Worm (Caenorhabditis elegans) whole organism, L4/young adult: ENCODE measurements around the gene W04H10.6.
"Not testable (repeated sequence)": the region's sequence is repeated elsewhere in the genome, so short reads cannot be mapped to it uniquely, and the experiment has no call there.

Source experiments
- W03F9.2 ChIP-seq: fragments of 150-350 bp; optimal IDR thresholded peaks from 2 replicates; lab custom pipeline; 2014; ENCODE audit warnings: missing biosample characterization, missing genetic modification characterization
- dao-5 ChIP-seq: sonication (generic microtip); optimal IDR thresholded peaks from 2 replicates; lab custom pipeline; 2016; ENCODE audit warnings: missing genotype, missing genetic modification characterization, moderate library complexity, missing compliant biosample characterization
- him-1 ChIP-seq: sonication (generic microtip); optimal IDR thresholded peaks from 2 replicates; lab custom pipeline; 2016; ENCODE audit warnings: missing genotype, missing genetic modification reagents, missing genetic modification characterization, missing compliant biosample characterization

Gene W04H10.6

DNA sequence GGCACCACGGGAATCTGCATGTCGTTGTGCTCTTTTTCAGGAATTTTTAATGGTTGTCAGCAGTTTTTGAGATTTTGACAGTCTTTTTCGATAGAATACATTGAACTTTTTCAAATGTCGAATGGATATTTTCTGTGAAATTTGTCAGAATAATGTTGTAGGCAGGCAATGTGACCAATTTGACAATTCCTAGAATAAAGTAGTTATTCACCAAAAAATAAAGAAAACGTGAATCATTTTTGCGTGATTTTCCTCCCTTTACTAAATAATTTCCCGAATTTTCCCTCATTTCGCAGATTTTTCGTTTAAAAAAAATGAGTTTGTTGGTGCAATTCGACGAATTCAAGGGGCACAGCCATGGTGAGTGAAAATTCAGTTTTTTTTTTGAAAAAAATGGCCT, 516 bp upstream of the W04H10.6 start, which contains the start of gene W04H10.1:
Gene W04H10.1, plus strand, starts transcription at position 301 of the 400 bp plus-strand sequence.
- TF ChIP-seq W03F9.2 (tag; lab: Kevin White, UChicago) (no peak), him-1 (tag; lab: Kevin White, UChicago) (no peak), dao-5 (tag; lab: Kevin White, UChicago) (no peak)

DNA sequence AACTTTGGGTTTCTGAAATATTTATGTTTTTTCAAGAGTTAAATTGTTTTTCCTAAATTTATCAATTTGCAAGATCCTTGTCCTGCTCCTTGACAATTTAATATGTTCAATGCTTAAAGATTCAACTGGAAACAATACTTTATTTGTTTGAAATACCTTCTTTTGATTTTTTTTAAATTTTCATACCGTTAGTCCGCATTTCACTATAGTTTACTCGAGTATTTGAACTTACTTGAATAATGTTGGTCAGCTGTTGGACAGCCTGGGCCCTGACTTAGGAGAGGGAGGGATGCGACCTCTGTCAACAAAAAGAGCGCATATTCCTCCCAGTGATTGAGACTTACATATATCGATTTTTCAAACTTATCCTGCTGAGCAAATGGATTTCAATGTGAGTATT, 2.2 kb downstream of the W04H10.6 start, which contains the start of gene W04H10.5:
Gene W04H10.5, plus strand, starts transcription at position 301 of the 400 bp plus-strand sequence.
- TF ChIP-seq him-1 (tag; lab: Kevin White, UChicago) (no peak), W03F9.2 (tag; lab: Kevin White, UChicago) (no peak), dao-5 (tag; lab: Kevin White, UChicago) (no peak)

DNA sequence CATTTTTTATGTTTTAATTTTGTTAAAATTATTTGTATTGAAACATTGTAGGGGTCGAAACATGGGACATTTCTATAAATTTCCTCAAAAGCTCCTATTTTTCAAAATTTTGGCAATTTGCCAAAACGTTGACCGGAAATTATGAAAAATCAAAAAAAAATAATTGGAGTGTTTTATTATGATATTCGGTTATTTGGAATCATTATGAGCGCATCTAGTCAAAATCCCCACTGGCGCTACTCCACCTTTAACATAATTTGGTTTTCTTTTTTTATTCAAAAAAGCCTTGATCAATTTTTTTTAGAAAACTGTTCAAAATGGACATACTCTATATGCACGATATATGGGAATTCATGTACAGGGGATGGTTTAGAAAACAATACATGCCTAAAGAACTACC, 3.0 kb downstream of the W04H10.6 start, which contains the start of gene W04H10.2:
Gene W04H10.2, plus strand, starts transcription at position 301 of the 400 bp plus-strand sequence.
- no peak for TF ChIP-seq him-1 (tag; lab: Kevin White, UChicago)
- TF ChIP-seq W03F9.2 (tag; lab: Kevin White, UChicago) = no peak
- no peak for TF ChIP-seq dao-5 (tag; lab: Kevin White, UChicago)

DNA sequence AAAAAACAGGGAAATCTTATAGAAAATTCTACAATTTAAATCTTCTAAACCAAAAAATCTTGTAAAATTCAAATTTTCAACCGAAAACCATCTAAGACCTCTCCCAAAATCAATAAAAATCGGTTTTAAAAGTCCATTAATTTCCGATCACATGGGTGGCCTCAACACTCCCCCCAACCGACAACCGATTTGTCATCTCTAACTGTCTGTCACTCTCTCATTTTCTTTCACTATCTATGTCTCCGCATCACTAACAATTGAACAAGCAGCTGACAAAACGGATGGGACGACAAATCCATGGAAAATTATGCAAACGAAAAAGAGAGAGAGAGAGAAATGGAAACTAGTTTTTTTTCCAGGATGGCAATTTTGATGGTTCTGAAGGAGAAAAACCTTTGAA, 5.3 kb downstream of the W04H10.6 start:
- TF ChIP-seq W03F9.2 (tag; lab: Kevin White, UChicago) = no peak

DNA sequence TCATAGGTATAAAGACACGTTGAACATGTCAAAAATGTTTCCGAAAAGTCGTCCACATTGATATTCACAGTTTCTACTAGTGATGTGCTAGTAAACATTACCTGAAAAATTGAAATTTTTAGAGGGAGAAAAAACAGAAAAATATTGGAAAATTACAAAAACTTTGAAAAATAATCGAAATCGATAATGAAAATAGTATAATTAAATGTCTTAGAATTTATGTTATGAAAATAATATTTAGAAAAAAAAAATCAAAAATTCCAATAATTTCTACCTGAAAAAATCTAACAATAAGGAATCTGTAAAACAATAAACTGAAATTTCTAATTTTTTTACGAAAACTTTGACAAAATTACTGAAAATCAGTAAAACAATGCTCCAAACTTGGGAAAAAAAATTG, 6.2 kb downstream of the W04H10.6 start, which contains the start of gene nhl-3:
Gene nhl-3, minus strand, starts transcription at position 101 of the 400 bp plus-strand sequence.
- TF ChIP-seq W03F9.2 (tag; lab: Kevin White, UChicago) (no peak), dao-5 (tag; lab: Kevin White, UChicago) (no peak), him-1 (tag; lab: Kevin White, UChicago) (no peak)

DNA sequence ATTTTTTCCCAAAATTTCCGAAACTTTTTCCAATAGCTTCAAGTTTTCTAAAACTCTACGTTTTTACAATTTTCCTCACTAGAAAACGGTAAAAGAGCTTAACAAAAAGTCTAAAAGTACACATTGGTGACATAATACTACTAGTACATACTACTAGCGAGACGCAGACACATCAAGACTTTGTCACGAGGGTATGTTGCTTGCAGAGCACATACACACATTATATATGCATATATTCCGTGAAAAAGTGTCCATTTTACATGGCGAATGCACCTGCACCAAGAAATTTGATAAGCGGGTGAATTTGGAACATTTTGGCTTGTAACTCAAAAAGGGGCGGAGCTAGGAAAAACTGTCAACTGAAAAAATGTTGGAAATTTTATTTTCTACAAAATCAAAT, 6.9 kb downstream of the W04H10.6 start:
- TF ChIP-seq W03F9.2 (tag; lab: Kevin White, UChicago) (no peak), dao-5 (tag; lab: Kevin White, UChicago) (no peak), him-1 (tag; lab: Kevin White, UChicago) (no peak)

DNA sequence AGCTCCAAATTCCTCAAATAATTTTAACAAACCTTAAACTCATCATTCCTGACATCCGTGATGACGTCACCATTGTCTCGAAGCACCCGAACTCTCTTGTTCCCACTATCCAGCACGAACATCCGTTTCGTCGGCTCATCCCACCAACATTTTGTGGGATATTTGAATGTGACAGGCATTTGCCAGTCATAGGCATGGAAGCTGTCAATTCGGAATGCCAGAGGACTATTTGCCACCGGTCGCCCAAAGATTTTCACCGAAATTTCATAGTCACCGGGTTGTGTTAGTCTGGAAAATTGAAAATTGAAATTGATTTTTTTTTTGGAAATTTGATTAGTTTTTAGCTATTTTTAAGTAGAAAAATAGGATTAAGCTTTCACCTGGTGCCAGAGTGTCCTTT, 11.5 kb downstream of the W04H10.6 start:
- no peak for TF ChIP-seq W03F9.2 (tag; lab: Kevin White, UChicago)
- no peak for TF ChIP-seq dao-5 (tag; lab: Kevin White, UChicago)
- no peak for TF ChIP-seq him-1 (tag; lab: Kevin White, UChicago)

DNA sequence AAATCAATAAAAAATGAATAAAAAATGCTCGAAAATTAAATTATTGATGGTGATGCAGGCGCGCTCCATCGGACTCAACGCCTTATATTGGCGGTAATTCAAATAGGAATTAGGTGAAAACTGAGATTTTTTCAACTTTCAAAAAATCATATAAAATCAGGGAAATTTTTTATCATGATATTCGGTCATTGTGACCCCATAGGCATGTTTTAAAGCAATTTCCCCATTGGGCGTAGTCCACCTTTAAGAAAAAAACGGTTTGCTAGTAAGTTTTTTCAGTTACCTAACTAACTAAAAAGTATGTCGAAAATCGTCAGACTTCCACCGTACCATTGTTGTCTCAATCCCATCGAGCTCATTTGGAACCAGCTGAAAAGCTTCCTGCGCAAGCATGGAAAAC, 15.0 kb downstream of the W04H10.6 start, which contains the start of gene W08F4.1:
Gene W08F4.1, plus strand, starts transcription at position 301 of the 400 bp plus-strand sequence.
- TF ChIP-seq W03F9.2, him-1, dao-5 (tag; lab: Kevin White, UChicago): not testable (repeated sequence)

DNA sequence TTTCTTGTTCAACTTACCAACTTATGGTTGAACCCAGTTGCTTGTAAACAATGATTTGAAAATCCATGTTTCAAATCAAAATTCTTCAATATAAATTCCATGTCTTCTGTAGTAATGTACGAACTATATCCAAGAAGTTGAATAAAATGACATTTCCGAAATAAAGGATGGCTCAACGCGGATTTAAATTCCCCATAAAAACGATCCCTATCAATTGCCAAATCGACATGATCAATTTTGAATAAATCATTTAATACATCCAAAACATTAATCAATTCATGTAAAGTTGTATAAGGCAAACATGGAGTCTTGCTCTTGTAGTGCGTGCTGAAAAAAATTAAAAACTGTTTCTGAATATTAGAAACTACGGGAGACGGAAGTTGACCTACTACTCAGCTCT, 17.1 kb downstream of the W04H10.6 start, which contains the start of gene W08F4.10:
Gene W08F4.10, minus strand, starts transcription at position 101 of the 400 bp plus-strand sequence.
- TF ChIP-seq dao-5 (tag; lab: Kevin White, UChicago) = no peak
- no peak for TF ChIP-seq him-1 (tag; lab: Kevin White, UChicago)
- no peak for TF ChIP-seq W03F9.2 (tag; lab: Kevin White, UChicago)

DNA sequence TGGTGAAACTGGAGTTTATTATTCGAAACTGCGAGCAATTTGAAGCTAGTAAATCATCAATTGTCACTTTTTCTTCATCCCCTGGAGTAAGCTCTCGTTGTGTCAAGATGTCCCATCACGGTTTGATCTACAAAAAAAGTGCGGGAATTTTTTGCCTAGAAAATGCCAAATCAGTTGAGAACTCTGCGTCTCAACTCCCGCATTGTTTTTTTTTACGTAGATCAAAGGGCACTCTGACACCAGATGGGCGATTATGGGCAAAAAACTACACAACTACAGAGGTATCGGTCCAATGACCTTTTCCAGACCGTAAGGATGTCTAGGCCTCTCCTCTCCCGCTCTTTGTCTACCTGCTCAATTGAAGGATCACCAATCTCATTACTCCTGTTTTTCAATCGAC, 20.7 kb downstream of the W04H10.6 start, which contains the start of gene fbxb-34:
Gene fbxb-34, plus strand, starts transcription at position 301 of the 400 bp plus-strand sequence.
- TF ChIP-seq him-1 (tag; lab: Kevin White, UChicago) (no peak), dao-5 (tag; lab: Kevin White, UChicago) (no peak), W03F9.2 (tag; lab: Kevin White, UChicago) (no peak)

DNA sequence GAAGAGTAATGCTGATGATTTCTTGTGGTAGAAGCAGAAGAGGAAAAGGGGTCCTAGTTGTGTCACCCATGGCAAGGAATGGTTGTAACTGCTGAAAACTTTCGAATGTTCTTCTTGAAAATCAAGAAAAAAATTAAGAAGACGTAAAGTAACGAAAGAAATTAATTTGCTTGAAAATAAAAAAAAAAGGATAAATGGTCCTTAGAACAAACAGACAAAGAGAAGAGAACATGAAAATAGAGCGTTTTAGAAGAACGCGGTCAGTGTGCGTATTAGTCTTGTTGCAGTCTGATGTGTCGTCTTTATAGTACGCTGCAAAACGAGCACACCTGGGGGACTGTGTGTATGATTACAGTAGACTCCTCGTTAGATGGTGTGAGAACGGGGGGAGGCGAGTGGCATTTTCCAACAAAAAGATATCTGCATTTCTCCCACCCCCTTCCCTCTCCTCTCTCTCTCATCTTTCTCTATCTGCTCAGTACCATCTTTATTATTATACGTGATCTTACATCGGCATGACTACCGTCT, 23.9 kb downstream of the W04H10.6 start, which contains the start of the genes W08F4.12 and W08F4.13:
Gene W08F4.12, minus strand, starts transcription at position 101 of the 528 bp plus-strand sequence.
Gene W08F4.13, plus strand, starts transcription at position 478 of the 528 bp plus-strand sequence.
- TF ChIP-seq him-1 (tag; lab: Kevin White, UChicago) (no peak), dao-5 (tag; lab: Kevin White, UChicago) (no peak), W03F9.2 (tag; lab: Kevin White, UChicago) (no peak)

DNA sequence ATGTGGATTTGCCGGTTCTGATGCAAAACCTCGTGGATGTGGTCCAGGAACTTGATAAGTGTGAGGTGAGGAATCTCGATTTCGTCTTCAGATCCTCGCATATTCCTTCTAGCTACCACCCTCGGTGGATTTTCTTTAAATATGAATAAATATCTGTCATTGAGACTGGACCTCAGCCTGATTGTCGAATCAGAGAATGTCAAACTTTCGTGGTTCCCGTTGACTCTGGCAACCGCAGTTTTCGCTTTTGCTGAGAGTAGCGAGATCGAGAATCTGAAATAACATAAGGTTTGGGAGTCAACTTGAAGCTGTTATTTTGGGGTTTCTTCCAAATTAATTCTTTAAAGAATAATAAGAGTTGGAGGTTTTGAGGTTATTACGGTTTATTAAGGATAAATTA, 25.6 kb downstream of the W04H10.6 start, which contains the start of gene fbxb-14:
Gene fbxb-14, minus strand, starts transcription at position 101 of the 400 bp plus-strand sequence.
- TF ChIP-seq dao-5 (tag; lab: Kevin White, UChicago) = no peak
- no peak for TF ChIP-seq W03F9.2 (tag; lab: Kevin White, UChicago)
- no peak for TF ChIP-seq him-1 (tag; lab: Kevin White, UChicago)

DNA sequence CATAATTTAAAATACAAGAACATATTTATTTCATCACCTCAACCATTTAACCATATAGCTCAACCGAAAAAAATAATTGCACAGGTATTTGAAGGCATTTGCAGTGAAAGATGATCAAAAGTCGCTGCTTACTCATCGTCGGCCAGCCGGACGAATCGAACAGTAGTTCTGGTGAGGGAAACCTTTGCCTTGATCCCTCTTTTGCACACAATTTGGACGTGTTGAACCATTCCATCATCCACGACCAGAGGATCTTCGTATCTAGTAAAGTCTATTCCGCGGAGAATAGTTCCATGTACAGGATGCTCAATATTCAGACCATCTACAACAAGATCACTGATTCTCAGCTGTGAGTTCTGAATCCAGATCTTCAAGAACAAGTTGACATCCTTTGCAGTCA, 26.3 kb downstream of the W04H10.6 start:
- TF ChIP-seq him-1 (tag; lab: Kevin White, UChicago) = no peak
- no peak for TF ChIP-seq dao-5 (tag; lab: Kevin White, UChicago)
- no peak for TF ChIP-seq W03F9.2 (tag; lab: Kevin White, UChicago)
